Worm (Caenorhabditis elegans): ENCODE data around the gene sma-2.

ce11 chrIII:8718592-8718991 is 30.9 kb upstream of the sma-2 start:
- TF ChIP-seq egrh-3 (GFP tag; IDR thresholded peaks at IDR 0.05): no peak
- no peak for TF ChIP-seq pha-4 (tag; optimal IDR thresholded peaks at IDR 0.05)
- TF ChIP-seq B0035.1 (tag; optimal IDR thresholded peaks at IDR 0.05): no peak
- TF ChIP-seq madf-8 (GFP tag; conservative IDR thresholded peaks at IDR 0.05): no peak
- TF ChIP-seq efl-1 (GFP tag; optimal IDR thresholded peaks at IDR 0.05): no peak
- TF ChIP-seq egl-18 (GFP tag; IDR thresholded peaks at IDR 0.05): no peak
- no peak for TF ChIP-seq ekl-4 (GFP tag; IDR thresholded peaks at IDR 0.05)
- no peak for TF ChIP-seq B0261.1 (tag; optimal IDR thresholded peaks at IDR 0.05)

Measured in whole organism, young adult.